Worm (Caenorhabditis elegans) whole organism, L1 larva: ENCODE data around the gene lron-4.
A peak's percentile ranks its signal among the peaks of the same experiment; 100 is the strongest.

Experiments
- C04F5.9 ChIP-seq: sonication (generic microtip); optimal IDR thresholded peaks from 2 replicates; lab custom pipeline; 2016; ENCODE audit warnings: missing genetic modification characterization, missing compliant biosample characterization
- C34B4.2 ChIP-seq: sonication (generic microtip); optimal IDR thresholded peaks from 2 replicates; lab custom pipeline; 2017; ENCODE audit warnings: mild to moderate bottlenecking, missing genetic modification characterization, missing compliant biosample characterization
- Y116A8C.19 ChIP-seq: sonication (generic microtip); optimal IDR thresholded peaks from 2 replicates; lab custom pipeline; 2016; ENCODE audit warnings: missing compliant biosample characterization, missing genetic modification characterization, borderline replicate concordance
- aha-1 ChIP-seq: fragments of 150-350 bp; optimal IDR thresholded peaks from 2 replicates; lab custom pipeline; 2014; ENCODE audit warnings: missing biosample characterization, missing genetic modification characterization
- alr-1 ChIP-seq: fragments of 200-800 bp; sonication (Bioruptor generic); optimal IDR thresholded peaks from 2 replicates; lab custom pipeline; 2018; ENCODE audit warnings: borderline replicate concordance, mild to moderate bottlenecking, missing genetic modification characterization, missing compliant biosample characterization
- ama-1 ChIP-seq: fragments of 150-350 bp; optimal IDR thresholded peaks from 2 replicates; lab custom pipeline; 2014
- ceh-63 ChIP-seq: fragments of 200-800 bp; sonication (Bioruptor generic); optimal IDR thresholded peaks from 2 replicates; lab custom pipeline; 2018; ENCODE audit warnings: mild to moderate bottlenecking, missing genetic modification characterization, missing compliant biosample characterization
- ceh-8 ChIP-seq: fragments of 200-800 bp; sonication (Bioruptor generic); optimal IDR thresholded peaks from 2 replicates; lab custom pipeline; 2018; ENCODE audit warnings: mild to moderate bottlenecking, missing genetic modification characterization, moderate library complexity, missing compliant biosample characterization
- ceh-82 ChIP-seq, 3 experiments: fragments of 150-350 bp in 1 of 3; sonication (generic microtip) in 2 of 3; optimal IDR thresholded peaks; 2 replicates each; lab custom pipeline; 2014 to 2017; ENCODE audit warnings: missing biosample characterization in 3 of 3, missing genetic modification characterization in 3 of 3
- ceh-88 ChIP-seq: fragments of 200-800 bp; sonication (Bioruptor generic); IDR thresholded peaks from 2 replicates; pipeline ENCODE4 v1.3.6; 2022; ENCODE audit warnings: missing genetic modification characterization, missing compliant biosample characterization
- ceh-90 ChIP-seq: sonication (generic microtip); optimal IDR thresholded peaks from 2 replicates; lab custom pipeline; 2016; ENCODE audit warnings: missing genetic modification characterization, missing compliant biosample characterization
- ces-1 ChIP-seq: fragments of 150-350 bp; optimal IDR thresholded peaks from 2 replicates; lab custom pipeline; 2014; ENCODE audit warnings: missing biosample characterization, missing genetic modification reagents, missing genetic modification characterization
- dpl-1 ChIP-seq, 3 experiments: fragments of 150-350 bp in 2 of 3; sonication (generic microtip) in 1 of 3; optimal IDR thresholded peaks; 2 replicates each; lab custom pipeline; 2014 to 2017; ENCODE audit warnings: missing biosample characterization in 3 of 3, missing genetic modification characterization in 3 of 3, missing genetic modification reagents in 3 of 3
- dsc-1 ChIP-seq: sonication (generic microtip); optimal IDR thresholded peaks from 2 replicates; lab custom pipeline; 2016; ENCODE audit warnings: mild to moderate bottlenecking, missing genetic modification characterization, missing compliant biosample characterization
- efl-1 ChIP-seq, 4 experiments: fragments of 150-350 bp; optimal IDR thresholded peaks in 3 of 4; peaks in 1 of 4; 1 replicate in 1 of 4; 2 replicates in 3 of 4; lab custom pipeline; 2014; ENCODE audit warnings: missing biosample characterization in 2 of 4, missing genetic modification characterization in 2 of 4, missing genetic modification reagents in 2 of 4
- egl-27 ChIP-seq, 2 experiments: fragments of 150-350 bp in 1 of 2; sonication (generic microtip); optimal IDR thresholded peaks; 3 replicates each; lab custom pipeline; 2017 to 2018; ENCODE audit warnings: missing biosample characterization in 2 of 2, missing genetic modification characterization in 2 of 2, missing genetic modification reagents in 2 of 2
- ets-5 ChIP-seq: fragments of 200-800 bp; sonication (Bioruptor generic); IDR thresholded peaks from 2 replicates; pipeline ENCODE4 v1.3.6; 2022; ENCODE audit warnings: missing genetic modification characterization, missing compliant biosample characterization
- fkh-8 ChIP-seq: sonication (generic microtip); optimal IDR thresholded peaks from 2 replicates; lab custom pipeline; 2016; ENCODE audit warnings: mild to moderate bottlenecking, missing genetic modification characterization, missing compliant biosample characterization
- fos-1 ChIP-seq: fragments of 150-350 bp; optimal IDR thresholded peaks from 2 replicates; lab custom pipeline; 2014; ENCODE audit warnings: missing biosample characterization, missing genetic modification characterization
- grh-1 ChIP-seq: fragments of 200-800 bp; sonication (Bioruptor generic); IDR thresholded peaks from 2 replicates; pipeline ENCODE4 v1.3.6; 2022; ENCODE audit warnings: missing genetic modification reagents, missing genetic modification characterization, missing compliant biosample characterization
- hlh-17 ChIP-seq: fragments of 200-800 bp; sonication (Bioruptor generic); optimal IDR thresholded peaks from 2 replicates; lab custom pipeline; 2018; ENCODE audit warnings: missing genetic modification characterization, mild to moderate bottlenecking, missing compliant biosample characterization, moderate library complexity, borderline replicate concordance
- irx-1 ChIP-seq: sonication (generic microtip); optimal IDR thresholded peaks from 2 replicates; lab custom pipeline; 2016; ENCODE audit warnings: missing genetic modification characterization, missing compliant biosample characterization
- isw-1 ChIP-seq: fragments of 200-800 bp; sonication (Bioruptor generic); IDR thresholded peaks from 2 replicates; pipeline ENCODE4 v1.3.6; 2022; ENCODE audit warnings: missing genetic modification characterization, missing compliant biosample characterization
- lin-13 ChIP-seq: fragments of 150-350 bp; optimal IDR thresholded peaks from 2 replicates; lab custom pipeline; 2014; ENCODE audit warnings: missing biosample characterization, missing genetic modification reagents, missing genetic modification characterization
- lin-35 ChIP-seq, 2 experiments: fragments of 150-350 bp; optimal IDR thresholded peaks; 2 replicates each; lab custom pipeline; 2014; ENCODE audit warnings: missing biosample characterization in 2 of 2, missing genetic modification characterization in 2 of 2, missing genetic modification reagents in 2 of 2
- lsy-2 ChIP-seq, 2 experiments: fragments of 150-350 bp; optimal IDR thresholded peaks; 2 replicates each; lab custom pipeline; 2014; ENCODE audit warnings: missing biosample characterization in 2 of 2, missing genetic modification characterization in 2 of 2
- mab-9 ChIP-seq: fragments of 200-800 bp; sonication (Bioruptor generic); IDR thresholded peaks from 2 replicates; pipeline ENCODE4 v1.3.6; 2022; ENCODE audit warnings: missing genetic modification reagents, missing genetic modification characterization, missing compliant biosample characterization
- mdl-1 ChIP-seq, 2 experiments: fragments of 150-350 bp; optimal IDR thresholded peaks; 2 replicates each; lab custom pipeline; 2014 to 2017; ENCODE audit warnings: missing biosample characterization in 2 of 2, missing genetic modification characterization in 2 of 2, inconsistent platforms in 1 of 2
- mep-1 ChIP-seq: fragments of 150-350 bp; optimal IDR thresholded peaks from 2 replicates; lab custom pipeline; 2014; ENCODE audit warnings: missing biosample characterization, missing genetic modification characterization
- nhr-19 ChIP-seq: fragments of 200-800 bp; sonication (Bioruptor generic); conservative IDR thresholded peaks from 2 replicates; pipeline ENCODE4 v1.3.6; 2022; ENCODE audit warnings: missing genetic modification characterization, missing compliant biosample characterization
- nhr-28 ChIP-seq: fragments of 150-350 bp; optimal IDR thresholded peaks from 2 replicates; lab custom pipeline; 2014; ENCODE audit warnings: missing biosample characterization, missing genetic modification characterization
- nhr-71 ChIP-seq: sonication (generic microtip); optimal IDR thresholded peaks from 2 replicates; lab custom pipeline; 2016; ENCODE audit warnings: mild to moderate bottlenecking, missing genetic modification characterization, moderate library complexity, missing compliant biosample characterization
- nhr-77 ChIP-seq: fragments of 150-350 bp; optimal IDR thresholded peaks from 2 replicates; lab custom pipeline; 2014; ENCODE audit warnings: missing biosample characterization, missing genetic modification characterization
- nhr-84 ChIP-seq: sonication (generic microtip); optimal IDR thresholded peaks from 2 replicates; lab custom pipeline; 2017; ENCODE audit warnings: missing biosample characterization, missing genetic modification characterization
- nhr-85 ChIP-seq: sonication (generic microtip); peaks from one replicate; lab custom pipeline; 2016; ENCODE audit warnings: missing genetic modification characterization, inconsistent platforms, missing compliant biosample characterization
- nhr-90 ChIP-seq: sonication (generic microtip); optimal IDR thresholded peaks from 2 replicates; lab custom pipeline; 2016; ENCODE audit warnings: mild to moderate bottlenecking, missing genetic modification characterization, missing compliant biosample characterization; ENCODE audit not compliant: poor library complexity
- pax-3 ChIP-seq: fragments of 200-800 bp; sonication (Bioruptor generic); optimal IDR thresholded peaks from 2 replicates; lab custom pipeline; 2018; ENCODE audit warnings: mild to moderate bottlenecking, missing genetic modification characterization, moderate library complexity, missing compliant biosample characterization
- rnt-1 ChIP-seq: sonication (generic microtip); optimal IDR thresholded peaks from 2 replicates; lab custom pipeline; 2016; ENCODE audit warnings: mild to moderate bottlenecking, missing genetic modification characterization, moderate library complexity, missing compliant biosample characterization
- skn-1 ChIP-seq: fragments of 150-350 bp; optimal IDR thresholded peaks from 2 replicates; lab custom pipeline; 2014; ENCODE audit warnings: missing biosample characterization, missing genetic modification characterization
- snpc-4 ChIP-seq: fragments of 150-350 bp; optimal IDR thresholded peaks from 2 replicates; lab custom pipeline; 2014; ENCODE audit warnings: missing biosample characterization, missing genetic modification characterization
- sox-4 ChIP-seq: sonication (generic microtip); optimal IDR thresholded peaks from 2 replicates; lab custom pipeline; 2016; ENCODE audit warnings: missing genetic modification characterization, missing compliant biosample characterization
- sptf-1 ChIP-seq: fragments of 150-350 bp; optimal IDR thresholded peaks from 2 replicates; lab custom pipeline; 2014; ENCODE audit warnings: missing biosample characterization, missing genetic modification characterization
- sup-37 ChIP-seq: fragments of 200-800 bp; sonication (Bioruptor generic); optimal IDR thresholded peaks from 2 replicates; lab custom pipeline; 2018; ENCODE audit warnings: mild to moderate bottlenecking, missing genetic modification characterization, missing compliant biosample characterization
- tlp-1 ChIP-seq: fragments of 150-350 bp; optimal IDR thresholded peaks from 2 replicates; lab custom pipeline; 2014; ENCODE audit warnings: missing biosample characterization, missing genetic modification characterization
- unc-130 ChIP-seq: fragments of 150-350 bp; optimal IDR thresholded peaks from 2 replicates; lab custom pipeline; 2017; ENCODE audit warnings: missing biosample characterization, missing genetic modification characterization, inconsistent platforms
- unc-30 ChIP-seq: sonication (generic microtip); optimal IDR thresholded peaks from 2 replicates; lab custom pipeline; 2017; ENCODE audit warnings: missing biosample characterization, missing genetic modification characterization
- unc-62 ChIP-seq: fragments of 150-350 bp; optimal IDR thresholded peaks from 2 replicates; lab custom pipeline; 2014; ENCODE audit warnings: missing biosample characterization, missing genetic modification reagents, missing genetic modification characterization
- unc-86 ChIP-seq: sonication (generic microtip); optimal IDR thresholded peaks from 2 replicates; lab custom pipeline; 2016; ENCODE audit warnings: missing genetic modification characterization, missing compliant biosample characterization
- vab-15 ChIP-seq: sonication (generic microtip); optimal IDR thresholded peaks from 2 replicates; lab custom pipeline; 2017; ENCODE audit warnings: missing genotype, mild to moderate bottlenecking, missing genetic modification characterization, missing compliant biosample characterization
- ztf-11 ChIP-seq, 2 experiments: sonication (generic microtip); optimal IDR thresholded peaks; 2 replicates each; lab custom pipeline; 2016 to 2017; ENCODE audit warnings: missing genetic modification characterization in 2 of 2, missing biosample characterization in 1 of 2, missing compliant biosample characterization in 1 of 2

The lron-4 gene

ce11 chrII:8071801-8072544 lies 40.0 kb downstream of the lron-4 start (continued):
- peak; percentile 38 for TF ChIP-seq dsc-1
- TF ChIP-seq unc-130 (tag; lab: Kevin White, UChicago) = peak; percentile 23
- no peak for TF ChIP-seq egl-27 (tag; optimal IDR thresholded peaks at IDR 0.05; lab: Kevin White, UChicago)
- peak; percentile 44 for TF ChIP-seq nhr-85
- TF ChIP-seq unc-30 (tag; lab: Kevin White, UChicago) = no peak
- TF ChIP-seq nhr-28 = no peak
- TF ChIP-seq ztf-11 (tag; optimal IDR thresholded peaks at IDR 0.05; lab: Kevin White, UChicago) = peak in 1 of 2 experiments; percentile 18
- TF ChIP-seq sox-4 = no peak
- no peak for TF ChIP-seq alr-1 (tag; lab: Kevin White, UChicago)
- peak; percentile 85 for TF ChIP-seq fkh-8 (tag; lab: Kevin White, UChicago)
- TF ChIP-seq sptf-1 (tag; lab: Kevin White, UChicago) = no peak
- peak; percentile 44 for TF ChIP-seq nhr-90
- no peak for TF ChIP-seq tlp-1 (tag; lab: Kevin White, UChicago)
- TF ChIP-seq irx-1 (tag; lab: Kevin White, UChicago) = peak; percentile 38
- TF ChIP-seq fos-1 (tag; lab: Kevin White, UChicago) = no peak
- no peak for TF ChIP-seq ces-1 (GFP tag; lab: Kevin White, UChicago)
- peak; percentile 19 to 44 for TF ChIP-seq efl-1 (optimal IDR thresholded peaks at IDR 0.05; lab: Kevin White, UChicago)
- TF ChIP-seq efl-1 (GFP tag; optimal IDR thresholded peaks at IDR 0.05 in 1 of 2; lab: Kevin White, UChicago) = peak; percentile 18 to 91
- peak; percentile 35 for TF ChIP-seq skn-1 (tag; lab: Kevin White, UChicago)
- TF ChIP-seq unc-62 (GFP tag; lab: Kevin White, UChicago) = no peak
- peak; percentile 89 for TF ChIP-seq nhr-71
- no peak for TF ChIP-seq ets-5 (GFP tag; lab: Robert Waterston, UW)
- peak; percentile 13 for TF ChIP-seq pax-3 (tag; lab: Kevin White, UChicago)
- peak; percentile 4 for TF ChIP-seq sup-37 (GFP tag; lab: Kevin White, UChicago)
- TF ChIP-seq lin-13 (GFP tag; lab: Kevin White, UChicago) = no peak
- TF ChIP-seq nhr-84 = no peak
- TF ChIP-seq vab-15 = no peak
- no peak for TF ChIP-seq C34B4.2 (tag; lab: Kevin White, UChicago)
- TF ChIP-seq lin-35 (GFP tag; optimal IDR thresholded peaks at IDR 0.05; lab: Kevin White, UChicago) = peak; percentile 49 to 61
- TF ChIP-seq grh-1 (GFP tag; lab: Robert Waterston, UW) = no peak
- TF ChIP-seq ceh-88 (GFP tag; lab: Robert Waterston, UW) = no peak; the same call in 1 of the 2 replicates
- no peak for TF ChIP-seq ceh-63 (GFP tag; lab: Kevin White, UChicago)
- TF ChIP-seq nhr-77 (tag; lab: Kevin White, UChicago) = no peak
- TF ChIP-seq isw-1 (GFP tag; lab: Robert Waterston, UW) = peak; percentile 51
- no peak for TF ChIP-seq ceh-90 (tag; lab: Kevin White, UChicago)
- TF ChIP-seq rnt-1 (tag; lab: Kevin White, UChicago) = no peak
- TF ChIP-seq lsy-2 (tag; optimal IDR thresholded peaks at IDR 0.05; lab: Kevin White, UChicago) = peak; percentile 56 to 64
- TF ChIP-seq ceh-82 (tag; optimal IDR thresholded peaks at IDR 0.05; lab: Kevin White, UChicago) = peak in 1 of 3 experiments; percentile 33
- TF ChIP-seq ceh-8 (GFP tag; lab: Kevin White, UChicago) = no peak
- TF ChIP-seq hlh-17 (GFP tag; lab: Kevin White, UChicago) = no peak
- TF ChIP-seq Y116A8C.19 = no peak
- peak; percentile 81 for TF ChIP-seq nhr-19 (GFP tag; lab: Robert Waterston, UW)
- no peak for TF ChIP-seq ama-1 (lab: Kevin White, UChicago)
- TF ChIP-seq mab-9 (GFP tag; lab: Robert Waterston, UW) = peak; percentile 63; the same call in 1 of the 2 replicates
- TF ChIP-seq mep-1 (tag; lab: Kevin White, UChicago) = peak; percentile 72
- TF ChIP-seq mdl-1 (tag; optimal IDR thresholded peaks at IDR 0.05; lab: Kevin White, UChicago) = peak in 1 of 2 experiments; percentile 78
- no peak for TF ChIP-seq snpc-4
- TF ChIP-seq aha-1 (tag; lab: Kevin White, UChicago) = no peak
- TF ChIP-seq unc-86 (tag; lab: Kevin White, UChicago) = peak; percentile 73
- TF ChIP-seq C04F5.9 (tag; lab: Kevin White, UChicago) = no peak
- TF ChIP-seq dpl-1 (GFP tag; optimal IDR thresholded peaks at IDR 0.05; lab: Kevin White, UChicago) = peak in 2 of 3 experiments; percentile 4 to 38
